Worm (Caenorhabditis elegans) whole organism, late embryonic: ENCODE data around the gene hil-4.

Source experiments
- F13H6.1 ChIP-seq: sonication (generic microtip); optimal IDR thresholded peaks from 2 replicates; lab custom pipeline; 2016; ENCODE audit warnings: missing genetic modification characterization, missing compliant biosample characterization
- K02D7.2 ChIP-seq: sonication (generic microtip); optimal IDR thresholded peaks from 2 replicates; lab custom pipeline; 2017; ENCODE audit warnings: mild to moderate bottlenecking, missing genetic modification characterization, missing compliant biosample characterization
- K09A11.1 ChIP-seq: sonication (generic microtip); optimal IDR thresholded peaks from 2 replicates; lab custom pipeline; 2017; ENCODE audit warnings: antibody characterized with exemption, mild to moderate bottlenecking, missing genetic modification characterization, missing compliant biosample characterization; ENCODE audit not compliant: insufficient read depth
- ahr-1 ChIP-seq: sonication (generic microtip); optimal IDR thresholded peaks from 2 replicates; lab custom pipeline; 2016; ENCODE audit warnings: missing genetic modification characterization, missing compliant biosample characterization
- ama-1 ChIP-seq: fragments of 150-350 bp; optimal IDR thresholded peaks from 2 replicates; lab custom pipeline; 2014
- ceh-2 ChIP-seq: sonication (generic microtip); optimal IDR thresholded peaks from 2 replicates; lab custom pipeline; 2016; ENCODE audit warnings: missing genotype, missing genetic modification characterization, missing compliant biosample characterization
- ceh-22 ChIP-seq: sonication (generic microtip); optimal IDR thresholded peaks from 2 replicates; lab custom pipeline; 2017; ENCODE audit warnings: missing biosample characterization, missing genetic modification characterization
- ceh-24 ChIP-seq: sonication (generic microtip); optimal IDR thresholded peaks from 2 replicates; lab custom pipeline; 2016; ENCODE audit warnings: mild to moderate bottlenecking, missing genetic modification characterization, missing compliant biosample characterization
- ceh-30 ChIP-seq: fragments of 150-350 bp; optimal IDR thresholded peaks from 2 replicates; lab custom pipeline; 2014; ENCODE audit warnings: missing biosample characterization, missing genetic modification characterization
- ceh-31 ChIP-seq: sonication (generic microtip); optimal IDR thresholded peaks from 2 replicates; lab custom pipeline; 2016; ENCODE audit warnings: missing genetic modification characterization, missing compliant biosample characterization
- ceh-6 ChIP-seq: fragments of 200-800 bp; sonication (Bioruptor generic); optimal IDR thresholded peaks from 2 replicates; lab custom pipeline; 2018; ENCODE audit warnings: mild to moderate bottlenecking, missing genetic modification characterization, missing compliant biosample characterization
- ceh-9 ChIP-seq: sonication (generic microtip); optimal IDR thresholded peaks from 2 replicates; lab custom pipeline; 2016; ENCODE audit warnings: mild to moderate bottlenecking, missing genetic modification characterization, inconsistent platforms, missing compliant biosample characterization
- dmd-4 ChIP-seq: sonication (generic microtip); optimal IDR thresholded peaks from 2 replicates; lab custom pipeline; 2016; ENCODE audit warnings: borderline replicate concordance, missing genetic modification characterization, missing compliant biosample characterization
- eyg-1 ChIP-seq: sonication (generic microtip); optimal IDR thresholded peaks from 2 replicates; lab custom pipeline; 2016; ENCODE audit warnings: missing genotype, missing genetic modification characterization, missing compliant biosample characterization
- hlh-13 ChIP-seq: fragments of 200-800 bp; sonication (Bioruptor generic); optimal IDR thresholded peaks from 2 replicates; lab custom pipeline; 2018; ENCODE audit warnings: mild to moderate bottlenecking, missing genetic modification characterization, missing compliant biosample characterization
- hlh-30 ChIP-seq: sonication (generic microtip); optimal IDR thresholded peaks from 2 replicates; lab custom pipeline; 2017; ENCODE audit warnings: antibody characterized with exemption, missing genetic modification characterization, missing compliant biosample characterization; ENCODE audit not compliant: insufficient read depth
- lim-6 ChIP-seq: sonication (generic microtip); optimal IDR thresholded peaks from 2 replicates; lab custom pipeline; 2016; ENCODE audit warnings: missing genetic modification characterization, missing compliant biosample characterization
- madf-2 ChIP-seq: sonication (generic microtip); optimal IDR thresholded peaks from 2 replicates; lab custom pipeline; 2017; ENCODE audit warnings: missing genetic modification characterization, missing compliant biosample characterization
- mec-3 ChIP-seq: sonication (generic microtip); optimal IDR thresholded peaks from 2 replicates; lab custom pipeline; 2016; ENCODE audit warnings: borderline replicate concordance, missing genetic modification characterization, missing compliant biosample characterization
- nhr-232 ChIP-seq: sonication (generic microtip); optimal IDR thresholded peaks from 2 replicates; lab custom pipeline; 2016; ENCODE audit warnings: missing genetic modification characterization, missing compliant biosample characterization
- odd-2 ChIP-seq: sonication (generic microtip); optimal IDR thresholded peaks from 2 replicates; lab custom pipeline; 2017; ENCODE audit warnings: antibody characterized with exemption, mild to moderate bottlenecking, missing genetic modification characterization, missing compliant biosample characterization
- pha-2 ChIP-seq: sonication (generic microtip); optimal IDR thresholded peaks from 2 replicates; lab custom pipeline; 2017; ENCODE audit warnings: mild to moderate bottlenecking, missing genetic modification characterization, missing compliant biosample characterization
- pha-4 ChIP-seq: fragments of 150-350 bp; optimal IDR thresholded peaks from 2 replicates; lab custom pipeline; 2018; ENCODE audit warnings: missing biosample characterization, missing genetic modification reagents, missing genetic modification characterization
- pros-1 ChIP-seq: fragments of 150-350 bp; optimal IDR thresholded peaks from 2 replicates; lab custom pipeline; 2014; ENCODE audit warnings: missing biosample characterization, missing genetic modification reagents, missing genetic modification characterization
- ref-2 ChIP-seq: sonication (generic microtip); optimal IDR thresholded peaks from 2 replicates; lab custom pipeline; 2016; ENCODE audit warnings: missing genetic modification characterization, missing compliant biosample characterization
- rnt-1 ChIP-seq: sonication (generic microtip); optimal IDR thresholded peaks from 2 replicates; lab custom pipeline; 2016; ENCODE audit warnings: missing genetic modification characterization, missing compliant biosample characterization
- sox-4 ChIP-seq: sonication (generic microtip); optimal IDR thresholded peaks from 2 replicates; lab custom pipeline; 2017; ENCODE audit warnings: mild to moderate bottlenecking, missing genetic modification characterization, inconsistent platforms, missing compliant biosample characterization
- syd-9 ChIP-seq: sonication (generic microtip); optimal IDR thresholded peaks from 2 replicates; lab custom pipeline; 2016; ENCODE audit warnings: mild to moderate bottlenecking, missing genetic modification characterization, moderate library complexity, missing compliant biosample characterization
- tbx-2 ChIP-seq: sonication (generic microtip); optimal IDR thresholded peaks from 2 replicates; lab custom pipeline; 2016; ENCODE audit warnings: missing genetic modification characterization, missing compliant biosample characterization
- tbx-7 ChIP-seq: sonication (generic microtip); optimal IDR thresholded peaks from 2 replicates; lab custom pipeline; 2016; ENCODE audit warnings: missing genotype, missing genetic modification characterization, missing compliant biosample characterization
- unc-3 ChIP-seq, 2 experiments: fragments of 200-800 bp in 1 of 2; sonication (Bioruptor generic) in 1 of 2; sonication (generic microtip) in 1 of 2; conservative IDR thresholded peaks in 1 of 2; optimal IDR thresholded peaks in 1 of 2; 2 replicates each; pipeline versions ENCODE4 v1.3.6 to Lab custom; 2016 to 2022; ENCODE audit warnings: missing compliant biosample characterization in 2 of 2, missing genetic modification characterization in 2 of 2, missing genetic modification reagents in 1 of 2
- unc-42 ChIP-seq: sonication (generic microtip); optimal IDR thresholded peaks from 2 replicates; lab custom pipeline; 2016; ENCODE audit warnings: missing genotype, missing genetic modification characterization, missing compliant biosample characterization
- unc-86 ChIP-seq: sonication (generic microtip); optimal IDR thresholded peaks from 2 replicates; lab custom pipeline; 2016; ENCODE audit warnings: missing genetic modification characterization, missing compliant biosample characterization

The hil-4 gene

ce11 chrV:4790368-4790767 lies 36.3 kb downstream of the hil-4 start, which contains the start of gene R02F11.12:
Gene R02F11.12, plus strand, starts transcription at chrV:4790668.
- TF ChIP-seq ceh-9 (tag; lab: Kevin White, UChicago) (no peak), mec-3 (tag; lab: Kevin White, UChicago) (no peak), lim-6 (no peak), ref-2 (tag; lab: Kevin White, UChicago) (no peak), tbx-7 (no peak)

- TF ChIP-seq ahr-1 (tag; lab: Kevin White, UChicago): no peak
- TF ChIP-seq F13H6.1 (tag; lab: Kevin White, UChicago): no peak
- no peak for TF ChIP-seq ceh-6 (GFP tag; lab: Kevin White, UChicago)
- no peak for TF ChIP-seq sox-4 (tag; lab: Kevin White, UChicago)
- no peak for TF ChIP-seq tbx-2 (tag; lab: Kevin White, UChicago)
- no peak for TF ChIP-seq lim-6
- no peak for TF ChIP-seq hlh-30
- TF ChIP-seq syd-9: no peak
- TF ChIP-seq ceh-31 (tag; lab: Kevin White, UChicago): no peak
- no peak for TF ChIP-seq odd-2 (tag; lab: Kevin White, UChicago)
- TF ChIP-seq unc-42 (tag; lab: Kevin White, UChicago): no peak
- no peak for TF ChIP-seq ceh-22 (tag; lab: Kevin White, UChicago)
- TF ChIP-seq K09A11.1 (tag; lab: Kevin White, UChicago): no peak
- TF ChIP-seq madf-2 (tag; lab: Kevin White, UChicago): no peak
- no peak for TF ChIP-seq rnt-1
- TF ChIP-seq, all 69 proteins: peak for 0
Measured at ce11 chrV:4791569-4791968, 37.5 kb downstream of the hil-4 start, which contains the start of gene R02F11.11. Gene R02F11.11, plus strand, starts transcription at chrV:4791869.

DNA sequence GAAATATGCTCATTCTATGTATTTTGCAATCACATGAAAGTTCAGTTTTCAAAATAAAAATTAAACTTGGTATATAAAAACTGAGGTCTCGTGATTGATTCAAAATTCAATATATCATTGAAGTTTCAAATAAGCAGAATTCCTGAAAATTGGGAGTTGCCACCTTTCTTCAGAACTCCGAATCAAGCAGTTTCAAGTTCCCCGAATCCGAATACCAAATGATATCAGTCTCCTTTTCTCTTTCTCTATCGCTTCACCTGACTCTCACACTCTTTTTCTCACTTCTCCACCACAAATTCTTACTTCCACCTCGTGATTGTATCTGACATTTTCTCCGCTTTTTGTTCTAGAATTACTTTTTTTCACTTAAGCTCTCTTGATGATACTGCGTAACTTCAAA lies 40.2 kb downstream of the hil-4 start, which contains the start of gene R02F11.2:
Gene R02F11.2, plus strand, starts transcription at position 292 of the 400 bp plus-strand sequence.
- TF ChIP-seq eyg-1 (no peak), syd-9 (no peak), hlh-30 (no peak), ceh-24 (tag; lab: Kevin White, UChicago) (no peak), nhr-232 (tag; lab: Kevin White, UChicago) (no peak), unc-86 (tag; lab: Kevin White, UChicago) (no peak), ceh-30 (no peak), K09A11.1 (tag; lab: Kevin White, UChicago) (no peak), K02D7.2 (tag; lab: Kevin White, UChicago) (no peak), pha-2 (tag; lab: Kevin White, UChicago) (no peak)

DNA sequence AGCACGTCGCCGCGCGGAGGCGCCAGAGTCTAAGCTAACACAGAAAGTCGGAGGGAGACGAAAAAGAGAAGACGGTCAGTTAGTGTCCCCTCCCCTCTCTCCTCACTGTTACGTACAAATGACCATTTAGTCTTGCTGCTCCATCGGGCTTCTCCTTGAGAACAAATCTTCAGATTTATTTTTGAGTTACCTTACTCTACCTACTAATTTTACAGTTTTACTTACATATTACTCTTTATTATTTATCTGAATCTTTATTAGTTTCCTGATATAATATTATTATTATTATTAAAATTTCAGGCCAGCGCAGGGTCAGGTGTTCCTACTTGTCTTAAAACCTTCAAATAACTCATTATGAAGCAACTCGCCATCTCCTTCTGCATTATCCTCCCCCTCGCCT lies 46.7 kb downstream of the hil-4 start, which contains the start of gene R02F11.1:
Gene R02F11.1, plus strand, starts transcription at position 301 of the 400 bp plus-strand sequence.
- TF ChIP-seq K09A11.1 (tag; lab: Kevin White, UChicago) (no peak), pha-4 (no peak)

ce11 chrV:4801943-4802342 lies 47.8 kb downstream of the hil-4 start:
- TF ChIP-seq ref-2 (tag; lab: Kevin White, UChicago) (no peak), pros-1 (tag; lab: Kevin White, UChicago) (no peak), mec-3 (tag; lab: Kevin White, UChicago) (no peak), ama-1 (lab: Kevin White, UChicago) (no peak), ceh-6 (GFP tag; lab: Kevin White, UChicago) (no peak), ceh-30 (no peak), ceh-24 (tag; lab: Kevin White, UChicago) (no peak), ceh-2 (tag; lab: Kevin White, UChicago) (no peak), F13H6.1 (tag; lab: Kevin White, UChicago) (no peak), hlh-13 (GFP tag; lab: Kevin White, UChicago) (no peak), unc-3 (GFP tag; conservative IDR thresholded peaks at IDR 0.05; lab: Robert Waterston, UW) (no peak), unc-3 (tag; optimal IDR thresholded peaks at IDR 0.05; lab: Kevin White, UChicago) (no peak), hlh-30 (no peak), dmd-4 (tag; lab: Kevin White, UChicago) (no peak)
